Fruit fly (Drosophila melanogaster): ENCODE data around the gene CG42371.
A peak's percentile ranks its signal among the peaks of the same experiment; 100 is the strongest.

The CG42371 gene

dm6 chr2L:2177969-2178809, 38.9 kb downstream of the CG42371 start, which contains the start of gene aop (continued):
- TF ChIP-seq Hsf (GFP tag; optimal IDR thresholded peaks at IDR 0.05), result no peak
- TF ChIP-seq Dbx (GFP tag; IDR thresholded peaks at IDR 0.05), result peak; percentile 48; the same call in 1 of the 3 replicates
- no peak for TF ChIP-seq CG3995 (GFP tag; optimal IDR thresholded peaks at IDR 0.05)
- TF ChIP-seq CHES-1-like (GFP tag; optimal IDR thresholded peaks at IDR 0.05), result peak; percentile 40
- no peak for TF ChIP-seq br (optimal IDR thresholded peaks at IDR 0.05)
- peak; percentile 7 for TF ChIP-seq CG15011 (GFP tag; optimal IDR thresholded peaks at IDR 0.05)
- no peak for TF ChIP-seq hb (GFP tag; IDR thresholded peaks at IDR 0.05; ENCODE audit: partially characterized antibody)
- TF ChIP-seq CG15696 (tag; optimal IDR thresholded peaks at IDR 0.05), result peak; percentile 18
- TF ChIP-seq CG14965 (GFP tag; optimal IDR thresholded peaks at IDR 0.05; ENCODE audit: borderline replicate concordance), result no peak
- TF ChIP-seq vfl (GFP tag; optimal IDR thresholded peaks at IDR 0.05), result no peak
- TF ChIP-seq her (GFP tag; optimal IDR thresholded peaks at IDR 0.05), result peak; percentile 28
- no peak for TF ChIP-seq chn (GFP tag; optimal IDR thresholded peaks at IDR 0.05)
- peak; percentile 53 for TF ChIP-seq sqz (GFP tag; optimal IDR thresholded peaks at IDR 0.05)
- TF ChIP-seq pb (GFP tag; optimal IDR thresholded peaks at IDR 0.05), result peak; percentile 16
- peak in 1 of 2 experiments; percentile 51 for TF ChIP-seq insv (GFP tag; optimal IDR thresholded peaks at IDR 0.05)
- no peak for TF ChIP-seq pita (GFP tag; optimal IDR thresholded peaks at IDR 0.05)
- peak; percentile 24 for TF ChIP-seq CG7271 (tag; optimal IDR thresholded peaks at IDR 0.05)
- TF ChIP-seq kni (GFP tag; optimal IDR thresholded peaks at IDR 0.05), result peak; percentile 72
- TF ChIP-seq CG7556 (GFP tag; optimal IDR thresholded peaks at IDR 0.05), result peak; percentile 13
- peak; percentile 89 for TF ChIP-seq CG4360 (GFP tag; IDR thresholded peaks at IDR 0.05)
- peak; percentile 90 for TF ChIP-seq Med (GFP tag)
- peak; percentile 84 for TF ChIP-seq cg (GFP tag; optimal IDR thresholded peaks at IDR 0.05)
- no peak for TF ChIP-seq CG9797 (GFP tag; optimal IDR thresholded peaks at IDR 0.05)
- no peak for TF ChIP-seq luna (GFP tag; optimal IDR thresholded peaks at IDR 0.05)
- peak; percentile 9 for TF ChIP-seq CG1529 (GFP tag; optimal IDR thresholded peaks at IDR 0.05)
- peak; percentile 25 for TF ChIP-seq CG15601 (tag; optimal IDR thresholded peaks at IDR 0.05)
- TF ChIP-seq onecut (GFP tag; IDR thresholded peaks at IDR 0.05), result peak; percentile 35; the same call in 1 of the 2 replicates
- no peak; the same call in 1 of the 2 replicates for TF ChIP-seq seq (GFP tag; IDR thresholded peaks at IDR 0.05)
- peak; percentile 41 for TF ChIP-seq kah (GFP tag; optimal IDR thresholded peaks at IDR 0.05)
- TF ChIP-seq CG13287 (GFP tag; IDR thresholded peaks at IDR 0.05; ENCODE audit: partially characterized antibody), result peak; percentile 48
- peak; percentile 7 for TF ChIP-seq dmrt99B (tag; optimal IDR thresholded peaks at IDR 0.05)
- no peak for TF ChIP-seq hkb (optimal IDR thresholded peaks at IDR 0.05)
- no peak for TF ChIP-seq hkb (GFP tag; IDR thresholded peaks at IDR 0.05)
- TF ChIP-seq CG15514 (GFP tag; optimal IDR thresholded peaks at IDR 0.05), result peak; percentile 16
- peak; percentile 78 for TF ChIP-seq CG3163 (GFP tag; optimal IDR thresholded peaks at IDR 0.05)
- TF ChIP-seq CG31388 (GFP tag; optimal IDR thresholded peaks at IDR 0.05), result no peak
- no peak for TF ChIP-seq CG12104 (GFP tag; optimal IDR thresholded peaks at IDR 0.05)
- no peak for TF ChIP-seq prd (optimal IDR thresholded peaks at IDR 0.05)
- no peak for TF ChIP-seq prd (GFP tag; IDR thresholded peaks at IDR 0.05)
- TF ChIP-seq CG3407 (GFP tag; optimal IDR thresholded peaks at IDR 0.05), result peak; percentile 5
- peak; percentile 58 for TF ChIP-seq gsb-n (tag; optimal IDR thresholded peaks at IDR 0.05)
- peak; percentile 49; the same call in 2 of the 3 replicates for TF ChIP-seq so (GFP tag; IDR thresholded peaks at IDR 0.05)
- peak; percentile 27 for TF ChIP-seq Nf-YC (tag; optimal IDR thresholded peaks at IDR 0.05)
- TF ChIP-seq CG33213 (GFP tag; optimal IDR thresholded peaks at IDR 0.05), result peak; percentile 53
- TF ChIP-seq CG3281 (GFP tag; optimal IDR thresholded peaks at IDR 0.05), result peak; percentile 11
- no peak for TF ChIP-seq Xbp1 (GFP tag; optimal IDR thresholded peaks at IDR 0.05)
- TF ChIP-seq Kr (GFP tag; optimal IDR thresholded peaks at IDR 0.05), result no peak
- no peak for TF ChIP-seq Hey (tag; optimal IDR thresholded peaks at IDR 0.05)
- TF ChIP-seq pan (optimal IDR thresholded peaks at IDR 0.05), result no peak
- peak in 1 of 2 experiments; percentile 54 for TF ChIP-seq pan (GFP tag; optimal IDR thresholded peaks at IDR 0.05 in 1 of 2, IDR thresholded peaks at IDR 0.05 in 1 of 2)

All from whole organism, embryonic.